Worm (Caenorhabditis elegans): ENCODE data around the gene nhr-40.
A peak's percentile ranks its signal among the peaks of the same experiment; 100 is the strongest.

Gene nhr-40

ce11 chrX:2553433-2553860 is 40.4 kb upstream of the nhr-40 start (continued):
- TF ChIP-seq nhr-111 (GFP tag; optimal IDR thresholded peaks at IDR 0.05) = peak; percentile 48
- peak; percentile 43 for TF ChIP-seq spr-3 (GFP tag; optimal IDR thresholded peaks at IDR 0.05)
- TF ChIP-seq ceh-44 (GFP tag; IDR thresholded peaks at IDR 0.05) = peak; percentile 61; the same call in 1 of the 2 replicates
- no peak; the same call in 1 of the 2 replicates for TF ChIP-seq php-3 (GFP tag; IDR thresholded peaks at IDR 0.05)
- no peak for TF ChIP-seq nhr-76 (tag; optimal IDR thresholded peaks at IDR 0.05)
- peak; percentile 92 for TF ChIP-seq hmg-1.1 (GFP tag; IDR thresholded peaks at IDR 0.05)
- peak; percentile 75 for TF ChIP-seq mes-2 (tag; optimal IDR thresholded peaks at IDR 0.05; ENCODE audit: poor library complexity, severe bottlenecking)
- TF ChIP-seq ama-1 (optimal IDR thresholded peaks at IDR 0.05) = no peak
- no peak for TF ChIP-seq nhr-6 (tag; optimal IDR thresholded peaks at IDR 0.05)
- TF ChIP-seq T26A8.4 (GFP tag; IDR thresholded peaks at IDR 0.05) = peak; percentile 83
- peak; percentile 57 for TF ChIP-seq dve-1 (tag; optimal IDR thresholded peaks at IDR 0.05; ENCODE audit: insufficient read depth)
- peak; percentile 67 for TF ChIP-seq arid-1 (GFP tag; conservative IDR thresholded peaks at IDR 0.05)
- TF ChIP-seq lin-39 (tag; optimal IDR thresholded peaks at IDR 0.05) = no peak
- TF ChIP-seq F26F4.8 (GFP tag; conservative IDR thresholded peaks at IDR 0.05) = peak; percentile 81
- no peak for TF ChIP-seq nhr-237 (tag; optimal IDR thresholded peaks at IDR 0.05)
- peak; percentile 70 for TF ChIP-seq dmd-8 (GFP tag; IDR thresholded peaks at IDR 0.05)
- peak; percentile 37 to 86; a peak in 1 of 4 replicates for TF ChIP-seq madf-5 (GFP tag; IDR thresholded peaks at IDR 0.05)
- no peak for TF ChIP-seq fkh-10 (GFP tag; optimal IDR thresholded peaks at IDR 0.05)
- TF ChIP-seq skn-1 (tag; optimal IDR thresholded peaks at IDR 0.05) = no peak
- peak; percentile 31 for TF ChIP-seq F10B5.3 (tag; optimal IDR thresholded peaks at IDR 0.05)
- TF ChIP-seq Y5F2A.4 (GFP tag; optimal IDR thresholded peaks at IDR 0.05) = peak; percentile 85
- TF ChIP-seq daf-8 (GFP tag; IDR thresholded peaks at IDR 0.05) = no peak
- TF ChIP-seq ztf-7 (tag; optimal IDR thresholded peaks at IDR 0.05) = peak; percentile 60
- TF ChIP-seq duxl-1 (tag; optimal IDR thresholded peaks at IDR 0.05; ENCODE audit: poor library complexity) = peak; percentile 52
- TF ChIP-seq nhr-25 (tag; optimal IDR thresholded peaks at IDR 0.05; ENCODE audit: borderline replicate concordance, insufficient read depth) = peak; percentile 35
- TF ChIP-seq ZK546.5 (tag; optimal IDR thresholded peaks at IDR 0.05) = no peak
- TF ChIP-seq egl-43 (GFP tag; IDR thresholded peaks at IDR 0.05) = peak; percentile 94
- TF ChIP-seq nhr-42 (GFP tag; IDR thresholded peaks at IDR 0.05) = peak; percentile 55; the same call in 1 of the 2 replicates
- TF ChIP-seq nhr-41 (GFP tag; IDR thresholded peaks at IDR 0.05) = peak; percentile 93
- no peak for TF ChIP-seq tag-97 (GFP tag; IDR thresholded peaks at IDR 0.05)
- TF ChIP-seq daf-16 (GFP tag; optimal IDR thresholded peaks at IDR 0.05) = peak; percentile 68 to 91
- peak; percentile 75 for TF ChIP-seq daf-16 (tag; optimal IDR thresholded peaks at IDR 0.05)
- no peak for TF ChIP-seq mdt-29 (GFP tag; IDR thresholded peaks at IDR 0.05)
- peak; percentile 71 for TF ChIP-seq saeg-2 (GFP tag; IDR thresholded peaks at IDR 0.05)
- TF ChIP-seq T20F7.1 (GFP tag; optimal IDR thresholded peaks at IDR 0.05) = peak; percentile 41
- TF ChIP-seq zip-11 (GFP tag; IDR thresholded peaks at IDR 0.05) = peak; percentile 56; the same call in 1 of the 2 replicates
- TF ChIP-seq gei-8 (GFP tag; optimal IDR thresholded peaks at IDR 0.05) = peak; percentile 62
- peak; percentile 28; the same call in 1 of the 2 replicates for TF ChIP-seq set-16 (GFP tag; IDR thresholded peaks at IDR 0.05)
- TF ChIP-seq zfp-2 (tag; optimal IDR thresholded peaks at IDR 0.05) = peak; percentile 5
- peak; percentile 84 for TF ChIP-seq rbr-2 (tag; optimal IDR thresholded peaks at IDR 0.05)
- TF ChIP-seq hlh-11 (tag; optimal IDR thresholded peaks at IDR 0.05) = peak; percentile 69
- no peak for TF ChIP-seq ceh-82 (tag; optimal IDR thresholded peaks at IDR 0.05)
- TF ChIP-seq egl-27 (tag; optimal IDR thresholded peaks at IDR 0.05) = no peak
- no peak for TF ChIP-seq fos-1 (tag; optimal IDR thresholded peaks at IDR 0.05)
- no peak for TF ChIP-seq attf-4 (tag; optimal IDR thresholded peaks at IDR 0.05)
- peak in 1 of 2 experiments; percentile 66 for TF ChIP-seq lsy-2 (tag; optimal IDR thresholded peaks at IDR 0.05)
- TF ChIP-seq Y48G9A.11 (GFP tag; IDR thresholded peaks at IDR 0.05) = peak; percentile 66
- peak; percentile 58; the same call in 1 of the 2 replicates for TF ChIP-seq dmd-9 (GFP tag; IDR thresholded peaks at IDR 0.05)
- no peak for TF ChIP-seq ceh-62 (tag; optimal IDR thresholded peaks at IDR 0.05)
- peak; percentile 83 for TF ChIP-seq ceh-20 (GFP tag; IDR thresholded peaks at IDR 0.05)
- peak; percentile 60 for TF ChIP-seq F37D6.2 (tag; optimal IDR thresholded peaks at IDR 0.05)
